Worm (Caenorhabditis elegans) whole organism, L4 larva: ENCODE results near the gene nduf-11.

Experiments
- R02D3.7 ChIP-seq: fragments of 150-350 bp; sonication (generic microtip); optimal IDR thresholded peaks from 3 replicates; lab custom pipeline; 2014; ENCODE audit warnings: missing biosample characterization, missing genetic modification characterization
- ceh-82 ChIP-seq: sonication (generic microtip); optimal IDR thresholded peaks from 2 replicates; lab custom pipeline; 2017; ENCODE audit warnings: missing biosample characterization, missing genetic modification characterization
- daf-19 ChIP-seq: fragments of 200-800 bp; sonication (Bioruptor generic); conservative IDR thresholded peaks from 2 replicates; pipeline ENCODE4 v1.3.6; 2022; ENCODE audit warnings: missing genetic modification characterization, missing compliant biosample characterization
- hlh-30 ChIP-seq: sonication (generic microtip); optimal IDR thresholded peaks from 2 replicates; lab custom pipeline; 2017; ENCODE audit warnings: antibody characterized with exemption, mild to moderate bottlenecking, missing genetic modification characterization, missing compliant biosample characterization; ENCODE audit not compliant: insufficient read depth
- lsy-2 ChIP-seq, 2 experiments: fragments of 150-350 bp in 1 of 2; sonication (generic microtip) in 1 of 2; optimal IDR thresholded peaks; 2 replicates each; lab custom pipeline; 2014 to 2017; ENCODE audit warnings: missing biosample characterization in 2 of 2, missing genetic modification characterization in 2 of 2
- mep-1 ChIP-seq: fragments of 150-350 bp; sonication (generic microtip); optimal IDR thresholded peaks from 3 replicates; lab custom pipeline; 2014; ENCODE audit warnings: missing biosample characterization, missing genetic modification characterization
- nhr-11 ChIP-seq: fragments of 150-350 bp; optimal IDR thresholded peaks from 2 replicates; lab custom pipeline; 2014; ENCODE audit warnings: missing biosample characterization, missing genetic modification characterization
- nhr-28 ChIP-seq: fragments of 150-350 bp; optimal IDR thresholded peaks from 2 replicates; lab custom pipeline; 2014; ENCODE audit warnings: missing biosample characterization, missing genetic modification characterization
- set-16 ChIP-seq: fragments of 200-800 bp; sonication (Bioruptor generic); IDR thresholded peaks from 2 replicates; pipeline ENCODE4 v1.3.6; 2022; ENCODE audit warnings: missing genetic modification reagents, missing genetic modification characterization, missing compliant biosample characterization
- tra-1 ChIP-seq: fragments of 200-800 bp; sonication (Bioruptor generic); IDR thresholded peaks from 2 replicates; pipeline ENCODE4 v1.3.6; 2022; ENCODE audit warnings: missing genetic modification reagents, missing genetic modification characterization, missing compliant biosample characterization
- unc-39 ChIP-seq: sonication (generic microtip); optimal IDR thresholded peaks from 2 replicates; lab custom pipeline; 2017; ENCODE audit warnings: missing biosample characterization, missing genetic modification characterization
- unc-62 ChIP-seq, 3 experiments: fragments of 150-350 bp in 1 of 3; sonication (generic microtip); optimal IDR thresholded peaks in 2 of 3; peaks in 1 of 3; 1 replicate in 1 of 3; 2 replicates in 2 of 3; lab custom pipeline; 2014 to 2017; ENCODE audit warnings: missing biosample characterization in 3 of 3, missing genetic modification characterization in 3 of 3, missing genetic modification reagents in 3 of 3, missing genotype in 1 of 3

DNA sequence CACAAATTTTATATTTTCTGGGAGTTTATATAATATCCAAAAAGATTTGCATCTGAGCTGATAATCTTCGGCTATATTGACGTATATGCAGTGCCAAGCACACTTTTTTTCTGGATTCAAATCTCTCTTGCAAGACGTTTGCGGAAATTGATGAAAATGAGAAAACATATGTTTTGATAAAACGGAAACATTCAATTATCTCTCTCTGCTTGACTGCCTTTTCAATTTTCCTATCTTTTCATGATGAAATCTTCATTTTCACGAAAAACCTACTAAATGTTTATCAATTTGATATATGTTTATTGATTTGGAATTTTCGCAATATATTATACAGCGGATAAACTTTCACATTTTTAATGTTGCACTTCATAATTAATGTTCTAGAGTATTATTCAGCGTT is 37.5 kb downstream of the nduf-11 start:
- TF ChIP-seq hlh-30 (tag; lab: Kevin White, UChicago) = no peak
- TF ChIP-seq lsy-2 (tag; optimal IDR thresholded peaks at IDR 0.05; lab: Kevin White, UChicago) = no peak
- no peak for TF ChIP-seq mep-1 (tag; lab: Kevin White, UChicago)
- no peak for TF ChIP-seq R02D3.7 (tag; lab: Kevin White, UChicago)
- TF ChIP-seq unc-39 = no peak
- TF ChIP-seq daf-19 (GFP tag; lab: Robert Waterston, UW) = no peak
- TF ChIP-seq unc-62 (GFP tag; optimal IDR thresholded peaks at IDR 0.05 in 1 of 2; lab: Kevin White, UChicago) = no peak
- no peak for TF ChIP-seq unc-62 (tag; optimal IDR thresholded peaks at IDR 0.05; lab: Kevin White, UChicago)
- TF ChIP-seq set-16 = no peak
- TF ChIP-seq ceh-82 = no peak
- no peak for TF ChIP-seq nhr-11
- TF ChIP-seq nhr-28 = no peak
- no peak for TF ChIP-seq tra-1
